Worm (Caenorhabditis elegans): ENCODE results near the gene ttr-41.

ttr-41 gene

ce11 chrII:4762574-4763285, 35.1 kb upstream of the ttr-41 start, which contains the start of gene F26G1.2:
Gene F26G1.2 (plus strand): TSS chrII:4763081.
- TF ChIP-seq lin-39 (tag; optimal IDR thresholded peaks at IDR 0.05) (no peak), unc-55 (GFP tag; optimal IDR thresholded peaks at IDR 0.05) (no peak), C34F6.9 (tag; optimal IDR thresholded peaks at IDR 0.05) (no peak), alr-1 (tag; optimal IDR thresholded peaks at IDR 0.05) (no peak), crh-2 (tag; optimal IDR thresholded peaks at IDR 0.05) (peak; percentile 41), sma-3 (GFP tag; optimal IDR thresholded peaks at IDR 0.05) (peak; percentile 33), ztf-4 (tag; optimal IDR thresholded peaks at IDR 0.05) (no peak), fos-1 (tag; optimal IDR thresholded peaks at IDR 0.05) (no peak), zag-1 (tag; optimal IDR thresholded peaks at IDR 0.05) (no peak), unc-39 (tag; optimal IDR thresholded peaks at IDR 0.05) (no peak), nhr-77 (tag; optimal IDR thresholded peaks at IDR 0.05) (no peak), nhr-129 (tag; optimal IDR thresholded peaks at IDR 0.05) (no peak), lsy-2 (tag; optimal IDR thresholded peaks at IDR 0.05) (no peak), ztf-1 (GFP tag; conservative IDR thresholded peaks at IDR 0.05) (no peak), sma-9 (GFP tag; optimal IDR thresholded peaks at IDR 0.05) (peak; percentile 26), sma-9 (tag; optimal IDR thresholded peaks at IDR 0.05) (no peak), ceh-82 (tag; optimal IDR thresholded peaks at IDR 0.05) (no peak), elt-3 (tag; optimal IDR thresholded peaks at IDR 0.05) (no peak)

- TF ChIP-seq nhr-25 (tag; optimal IDR thresholded peaks at IDR 0.05): peak; percentile 13
- no peak for TF ChIP-seq ama-1 (optimal IDR thresholded peaks at IDR 0.05)
- peak; percentile 3 for TF ChIP-seq sma-3 (GFP tag; optimal IDR thresholded peaks at IDR 0.05)
Observed at ce11 chrII:4761020-4761419, 33.4 kb upstream of the ttr-41 start.

DNA sequence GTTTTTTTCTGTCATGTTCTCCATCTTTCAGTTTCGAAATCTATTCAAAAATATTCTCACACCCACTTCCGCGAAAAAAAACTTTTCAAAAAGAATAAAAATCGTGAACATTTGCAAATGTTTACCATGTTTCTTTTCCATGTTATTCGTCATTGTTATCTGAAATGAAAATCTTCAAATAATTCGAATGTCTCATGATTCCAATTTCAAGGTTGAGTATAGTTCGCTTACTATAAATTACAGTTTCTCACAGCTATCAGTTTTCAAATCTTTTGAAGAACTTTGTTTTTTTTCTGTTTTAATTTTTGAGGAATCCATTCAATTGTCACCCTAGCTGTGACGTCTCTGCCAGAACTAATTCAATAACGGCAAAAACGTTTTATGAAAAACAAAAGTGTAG, 32.2 kb upstream of the ttr-41 start:
- TF ChIP-seq nhr-25 (tag; optimal IDR thresholded peaks at IDR 0.05) (peak; percentile 79), sma-9 (GFP tag; optimal IDR thresholded peaks at IDR 0.05) (no peak), sma-9 (tag; optimal IDR thresholded peaks at IDR 0.05) (no peak), sem-4 (tag; optimal IDR thresholded peaks at IDR 0.05) (no peak), crh-2 (tag; optimal IDR thresholded peaks at IDR 0.05) (peak; percentile 15), ceh-16 (tag; optimal IDR thresholded peaks at IDR 0.05) (peak; percentile 54), ztf-1 (GFP tag; conservative IDR thresholded peaks at IDR 0.05) (no peak)

- TF ChIP-seq aly-2 (tag; optimal IDR thresholded peaks at IDR 0.05) (no peak), C34F6.9 (tag; optimal IDR thresholded peaks at IDR 0.05) (no peak), sma-3 (GFP tag; optimal IDR thresholded peaks at IDR 0.05) (no peak), unc-39 (tag; optimal IDR thresholded peaks at IDR 0.05) (no peak), Y55F3AM.14 (GFP tag; optimal IDR thresholded peaks at IDR 0.05) (no peak), lin-11 (tag; optimal IDR thresholded peaks at IDR 0.05) (no peak), mdl-1 (tag; optimal IDR thresholded peaks at IDR 0.05) (no peak), ceh-82 (tag; optimal IDR thresholded peaks at IDR 0.05) (no peak), elt-1 (tag; optimal IDR thresholded peaks at IDR 0.05) (no peak), dmd-4 (tag; optimal IDR thresholded peaks at IDR 0.05) (no peak), R02D3.7 (tag; optimal IDR thresholded peaks at IDR 0.05) (no peak), sem-4 (tag; optimal IDR thresholded peaks at IDR 0.05) (no peak), nhr-237 (tag; optimal IDR thresholded peaks at IDR 0.05) (no peak), nhr-25 (tag; optimal IDR thresholded peaks at IDR 0.05) (no peak)
Observed at ce11 chrII:4758462-4758861, 30.8 kb upstream of the ttr-41 start, which contains the start of gene F26G1.3. Gene F26G1.3 (plus strand): TSS chrII:4758762.

DNA sequence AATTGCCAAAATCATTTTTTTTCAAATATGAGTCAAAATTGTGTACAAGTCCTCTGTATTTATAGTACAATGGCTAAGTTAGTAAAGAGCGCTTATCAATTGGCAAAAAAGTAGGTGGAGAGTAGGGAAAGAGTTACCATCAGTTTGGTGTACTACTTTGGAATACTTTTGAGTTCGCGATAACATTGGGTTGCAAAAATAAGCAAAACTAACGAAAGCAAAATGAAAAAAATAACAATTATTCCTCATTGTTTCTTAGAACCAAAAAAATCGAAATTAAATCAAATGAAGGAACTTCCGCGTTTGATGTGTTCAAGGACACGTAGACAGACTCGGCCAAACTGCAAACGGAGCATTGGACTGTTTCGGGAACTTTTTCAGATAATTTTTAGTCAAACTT, 29.1 kb upstream of the ttr-41 start, which contains the start of gene C27D9.2:
Gene C27D9.2, minus strand, starts transcription at position 101 of the 400 bp plus-strand sequence.
- TF ChIP-seq elt-3 (tag; optimal IDR thresholded peaks at IDR 0.05) (no peak), lsy-2 (tag; optimal IDR thresholded peaks at IDR 0.05) (no peak), ceh-16 (tag; optimal IDR thresholded peaks at IDR 0.05) (no peak), ztf-1 (GFP tag; conservative IDR thresholded peaks at IDR 0.05) (no peak), zag-1 (tag; optimal IDR thresholded peaks at IDR 0.05) (no peak), nhr-129 (tag; optimal IDR thresholded peaks at IDR 0.05) (no peak)

ce11 chrII:4755654-4756053, 28.0 kb upstream of the ttr-41 start:
- no peak for TF ChIP-seq zag-1 (tag; optimal IDR thresholded peaks at IDR 0.05)
- TF ChIP-seq nhr-11 (tag; optimal IDR thresholded peaks at IDR 0.05): no peak
- TF ChIP-seq nhr-10 (tag; optimal IDR thresholded peaks at IDR 0.05): no peak
- TF ChIP-seq egl-27 (tag; optimal IDR thresholded peaks at IDR 0.05): no peak
- TF ChIP-seq snpc-4 (tag; optimal IDR thresholded peaks at IDR 0.05): no peak
- no peak for TF ChIP-seq unc-62 (GFP tag; optimal IDR thresholded peaks at IDR 0.05)
- TF ChIP-seq alr-1 (tag; optimal IDR thresholded peaks at IDR 0.05): no peak
- TF ChIP-seq lin-13 (GFP tag; optimal IDR thresholded peaks at IDR 0.05): no peak
- no peak for TF ChIP-seq nhr-77 (tag; optimal IDR thresholded peaks at IDR 0.05)
- no peak for TF ChIP-seq unc-39 (tag; optimal IDR thresholded peaks at IDR 0.05)
